Worm (Caenorhabditis elegans) whole organism, mixed stage, embryonic: ENCODE data around the gene pfn-3.

Source experiments
- bed-3 ChIP-seq: fragments of 200-800 bp; sonication (Bioruptor generic); optimal IDR thresholded peaks from 3 replicates; lab custom pipeline; 2018; ENCODE audit warnings: mild to moderate bottlenecking, missing genetic modification characterization, moderate library complexity, missing compliant biosample characterization
- ceh-83 ChIP-seq: fragments of 200-800 bp; sonication (Bioruptor generic); optimal IDR thresholded peaks from 2 replicates; lab custom pipeline; 2018; ENCODE audit warnings: mild to moderate bottlenecking, missing genetic modification characterization, missing compliant biosample characterization
- cnd-1 ChIP-seq: fragments of 200-800 bp; sonication (Bioruptor generic); optimal IDR thresholded peaks from 2 replicates; lab custom pipeline; 2018; ENCODE audit warnings: mild to moderate bottlenecking, missing genetic modification characterization, missing compliant biosample characterization
- lsy-2 ChIP-seq: fragments of 150-350 bp; optimal IDR thresholded peaks from 2 replicates; lab custom pipeline; 2014; ENCODE audit warnings: missing biosample characterization, missing genetic modification characterization
- nhr-12 ChIP-seq: fragments of 150-350 bp; optimal IDR thresholded peaks from 2 replicates; lab custom pipeline; 2014; ENCODE audit warnings: missing biosample characterization, missing genetic modification characterization
- nhr-237 ChIP-seq: fragments of 150-350 bp; optimal IDR thresholded peaks from 2 replicates; lab custom pipeline; 2014; ENCODE audit warnings: missing biosample characterization, missing genetic modification characterization
- sptf-1 ChIP-seq: sonication (generic microtip); optimal IDR thresholded peaks from 2 replicates; lab custom pipeline; 2017; ENCODE audit warnings: mild to moderate bottlenecking, missing genetic modification characterization, moderate library complexity, missing compliant biosample characterization
- unc-120 ChIP-seq: sonication (generic microtip); optimal IDR thresholded peaks from 2 replicates; lab custom pipeline; 2017; ENCODE audit warnings: missing genetic modification characterization, missing compliant biosample characterization; ENCODE audit not compliant: poor library complexity, severe bottlenecking
- unc-39 ChIP-seq: fragments of 150-350 bp; optimal IDR thresholded peaks from 2 replicates; lab custom pipeline; 2014; ENCODE audit warnings: missing biosample characterization, missing genetic modification characterization
- unc-62 ChIP-seq: fragments of 150-350 bp; optimal IDR thresholded peaks from 2 replicates; lab custom pipeline; 2014; ENCODE audit warnings: missing biosample characterization, missing genetic modification reagents, missing genetic modification characterization
- ztf-11 ChIP-seq: fragments of 150-350 bp; optimal IDR thresholded peaks from 2 replicates; lab custom pipeline; 2014; ENCODE audit warnings: missing biosample characterization, missing genetic modification characterization

DNA sequence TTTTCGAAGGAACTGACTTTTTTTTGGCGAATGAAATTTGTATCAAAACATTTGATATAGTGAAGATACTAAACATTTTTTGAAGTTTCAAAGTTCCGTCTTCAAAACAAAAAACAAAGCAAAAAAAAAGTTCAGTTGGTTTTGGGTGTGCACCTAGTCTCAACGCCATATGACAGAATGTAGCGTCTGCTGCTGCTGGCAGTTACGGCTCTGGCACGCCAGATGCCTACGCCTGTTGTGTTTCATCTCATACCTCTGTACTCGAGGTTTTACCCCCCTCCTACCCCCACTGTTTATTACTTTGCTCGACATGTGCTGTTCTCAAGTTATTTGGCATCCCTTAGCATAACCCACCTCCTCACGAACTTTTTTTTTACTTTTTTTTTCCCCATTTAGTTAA is 30.3 kb upstream of the pfn-3 start:
- TF ChIP-seq ceh-83 (GFP tag; lab: Kevin White, UChicago) (no peak), nhr-237 (no peak), unc-62 (no peak), ztf-11 (tag; lab: Kevin White, UChicago) (no peak), nhr-12 (tag; lab: Kevin White, UChicago) (no peak), lsy-2 (tag; lab: Kevin White, UChicago) (no peak), unc-39 (tag; lab: Kevin White, UChicago) (no peak), cnd-1 (tag; lab: Kevin White, UChicago) (no peak), sptf-1 (no peak), bed-3 (GFP tag; lab: Kevin White, UChicago) (no peak), unc-120 (tag; lab: Kevin White, UChicago) (peak; percentile 48)
